Worm (Caenorhabditis elegans): ENCODE measurements around the gene Y52E8A.2.

The Y52E8A.2 gene

ce11 chrII:4358765-4359164 lies 38.1 kb downstream of the Y52E8A.2 start, which contains the start of gene lat-2:
Gene lat-2, plus strand, starts transcription at chrII:4359065.
- no peak for TF ChIP-seq F10E7.11 (tag; optimal IDR thresholded peaks at IDR 0.05)
- no peak for TF ChIP-seq unc-62 (GFP tag; optimal IDR thresholded peaks at IDR 0.05)
- TF ChIP-seq dpff-1 (tag; optimal IDR thresholded peaks at IDR 0.05): no peak
- no peak for TF ChIP-seq hsf-1 (GFP tag; IDR thresholded peaks at IDR 0.05)
- no peak for TF ChIP-seq F57A8.1 (GFP tag; optimal IDR thresholded peaks at IDR 0.05)
- no peak for TF ChIP-seq pbrm-1 (GFP tag; IDR thresholded peaks at IDR 0.05)

- TF ChIP-seq attf-5 (GFP tag; optimal IDR thresholded peaks at IDR 0.05) (no peak), unc-62 (GFP tag; optimal IDR thresholded peaks at IDR 0.05) (no peak), sea-2 (GFP tag; IDR thresholded peaks at IDR 0.05) (no peak), let-607 (tag; optimal IDR thresholded peaks at IDR 0.05) (no peak), bed-1 (GFP tag; IDR thresholded peaks at IDR 0.05) (no peak), lsy-27 (tag; optimal IDR thresholded peaks at IDR 0.05; ENCODE audit: borderline replicate concordance, insufficient read depth) (no peak), pha-4 (tag; optimal IDR thresholded peaks at IDR 0.05) (no peak), mxl-1 (tag; optimal IDR thresholded peaks at IDR 0.05) (no peak), B0261.1 (tag; optimal IDR thresholded peaks at IDR 0.05) (no peak), ztf-6 (GFP tag; IDR thresholded peaks at IDR 0.05) (no peak), F22D6.2 (tag; optimal IDR thresholded peaks at IDR 0.05) (no peak), zfh-2 (GFP tag; conservative IDR thresholded peaks at IDR 0.05) (no peak), D2030.7 (GFP tag; IDR thresholded peaks at IDR 0.05) (no peak), repo-1 (tag; optimal IDR thresholded peaks at IDR 0.05) (no peak), nfya-2 (GFP tag; IDR thresholded peaks at IDR 0.05) (no peak), F39B2.1 (GFP tag; IDR thresholded peaks at IDR 0.05) (no peak), lin-35 (GFP tag; optimal IDR thresholded peaks at IDR 0.05) (no peak)
These were observed 38.6 kb downstream of the Y52E8A.2 start for ce11 chrII:4359219-4359618.

- TF ChIP-seq madf-3 (GFP tag; IDR thresholded peaks at IDR 0.05): no peak
- no peak for TF ChIP-seq ekl-4 (GFP tag; IDR thresholded peaks at IDR 0.05)
- no peak for TF ChIP-seq hlh-12 (tag; optimal IDR thresholded peaks at IDR 0.05)
- TF ChIP-seq ztf-6 (GFP tag; IDR thresholded peaks at IDR 0.05): no peak
- TF ChIP-seq hmg-1.2 (GFP tag; IDR thresholded peaks at IDR 0.05): peak; percentile 72
- TF ChIP-seq F37B4.10 (GFP tag; IDR thresholded peaks at IDR 0.05): no peak
- no peak for TF ChIP-seq T07F8.4 (tag; optimal IDR thresholded peaks at IDR 0.05)
- no peak for TF ChIP-seq ceh-100 (GFP tag; IDR thresholded peaks at IDR 0.05)
These were observed 41.5 kb downstream of the Y52E8A.2 start for ce11 chrII:4362088-4362487.

ce11 chrII:4367923-4368322 lies 47.3 kb downstream of the Y52E8A.2 start, which contains the start of gene try-9:
Gene try-9, plus strand, starts transcription at chrII:4368223.
- TF ChIP-seq hsf-1 (GFP tag; IDR thresholded peaks at IDR 0.05): no peak
- TF ChIP-seq Y79H2A.3 (GFP tag; conservative IDR thresholded peaks at IDR 0.05): no peak
- TF ChIP-seq lin-40 (tag; optimal IDR thresholded peaks at IDR 0.05): no peak
- TF ChIP-seq rcor-1 (GFP tag; IDR thresholded peaks at IDR 0.05): no peak

ce11 chrII:4369715-4370114 lies 49.1 kb downstream of the Y52E8A.2 start:
- TF ChIP-seq lir-1 (GFP tag; conservative IDR thresholded peaks at IDR 0.05) (no peak), bed-2 (GFP tag; IDR thresholded peaks at IDR 0.05) (no peak), him-1 (tag; optimal IDR thresholded peaks at IDR 0.05) (no peak), C17E4.6 (GFP tag; IDR thresholded peaks at IDR 0.05) (no peak), F55B11.4 (tag; optimal IDR thresholded peaks at IDR 0.05; ENCODE audit: borderline replicate concordance, insufficient read depth) (no peak), Y79H2A.3 (GFP tag; conservative IDR thresholded peaks at IDR 0.05) (no peak), ztf-22 (GFP tag; optimal IDR thresholded peaks at IDR 0.05) (no peak), lsy-27 (tag; optimal IDR thresholded peaks at IDR 0.05; ENCODE audit: borderline replicate concordance, insufficient read depth) (no peak), fkh-3 (tag; optimal IDR thresholded peaks at IDR 0.05) (no peak), cebp-1 (GFP tag; IDR thresholded peaks at IDR 0.05) (no peak), cebp-1 (tag; optimal IDR thresholded peaks at IDR 0.05) (no peak), snpc-3.4 (tag; optimal IDR thresholded peaks at IDR 0.05) (no peak), snpc-1.3 (tag; optimal IDR thresholded peaks at IDR 0.05; ENCODE audit: insufficient read depth) (no peak), hsf-1 (GFP tag; IDR thresholded peaks at IDR 0.05) (no peak)

Data from whole organism, young adult.